Worm (Caenorhabditis elegans) whole organism, early embryonic: ENCODE results near the gene gro-1.

Experiments used
- B0310.2 ChIP-seq: sonication (generic microtip); optimal IDR thresholded peaks from 2 replicates; lab custom pipeline; 2016; ENCODE audit warnings: mild to moderate bottlenecking, missing genetic modification characterization, missing compliant biosample characterization
- F13C5.2 ChIP-seq: sonication (generic microtip); optimal IDR thresholded peaks from 2 replicates; lab custom pipeline; 2017; ENCODE audit warnings: mild to moderate bottlenecking, missing genetic modification characterization, inconsistent platforms, missing compliant biosample characterization
- aly-1 ChIP-seq: sonication (generic microtip); optimal IDR thresholded peaks from 2 replicates; lab custom pipeline; 2016; ENCODE audit warnings: missing genetic modification characterization, missing compliant biosample characterization
- ama-1 ChIP-seq: fragments of 150-350 bp; optimal IDR thresholded peaks from 2 replicates; lab custom pipeline; 2014
- ceh-13 ChIP-seq: fragments of 200-800 bp; sonication (Bioruptor generic); optimal IDR thresholded peaks from 2 replicates; lab custom pipeline; 2018; ENCODE audit warnings: mild to moderate bottlenecking, missing genetic modification characterization, missing compliant biosample characterization
- ceh-36 ChIP-seq: sonication (generic microtip); optimal IDR thresholded peaks from 2 replicates; lab custom pipeline; 2016; ENCODE audit warnings: missing genetic modification characterization, inconsistent platforms, missing compliant biosample characterization
- ets-7 ChIP-seq: sonication (generic microtip); optimal IDR thresholded peaks from 2 replicates; lab custom pipeline; 2016; ENCODE audit warnings: missing genotype, missing genetic modification characterization, missing compliant biosample characterization
- flt-1 ChIP-seq: fragments of 200-800 bp; sonication (Bioruptor generic); IDR thresholded peaks from 2 replicates; pipeline ENCODE4 v1.3.6; 2022; ENCODE audit warnings: missing genetic modification characterization, missing compliant biosample characterization
- hmbx-1 ChIP-seq: sonication (generic microtip); optimal IDR thresholded peaks from 2 replicates; lab custom pipeline; 2016; ENCODE audit warnings: mild to moderate bottlenecking, missing genetic modification characterization, missing compliant biosample characterization
- hmg-4 ChIP-seq: fragments of 200-800 bp; sonication (Bioruptor generic); optimal IDR thresholded peaks from 2 replicates; lab custom pipeline; 2018; ENCODE audit warnings: mild to moderate bottlenecking, missing genetic modification characterization, missing compliant biosample characterization
- hnd-1 ChIP-seq: sonication (generic microtip); optimal IDR thresholded peaks from 2 replicates; lab custom pipeline; 2016; ENCODE audit warnings: missing genetic modification characterization, missing compliant biosample characterization
- pes-1 ChIP-seq: fragments of 200-800 bp; sonication (Bioruptor generic); IDR thresholded peaks from 2 replicates; pipeline ENCODE4 v1.3.6; 2022; ENCODE audit warnings: missing genetic modification reagents, missing genetic modification characterization, missing compliant biosample characterization
- scrt-1 ChIP-seq: fragments of 200-800 bp; sonication (Bioruptor generic); IDR thresholded peaks from 2 replicates; pipeline ENCODE4 v1.3.6; 2022; ENCODE audit warnings: missing genetic modification characterization, missing compliant biosample characterization
- sea-1 ChIP-seq: fragments of 200-800 bp; sonication (Bioruptor generic); conservative IDR thresholded peaks from 2 replicates; pipeline ENCODE4 v1.3.6; 2022; ENCODE audit warnings: missing genetic modification characterization, missing compliant biosample characterization
- tbx-11 ChIP-seq: fragments of 200-800 bp; sonication (Bioruptor generic); IDR thresholded peaks from 2 replicates; pipeline ENCODE4 v1.3.6; 2022; ENCODE audit warnings: missing genetic modification characterization, missing compliant biosample characterization
- tbx-37 ChIP-seq: fragments of 200-800 bp; sonication (Bioruptor generic); conservative IDR thresholded peaks from 2 replicates; pipeline ENCODE4 v1.3.6; 2022; ENCODE audit warnings: missing genetic modification reagents, missing genetic modification characterization, missing compliant biosample characterization
- tra-4 ChIP-seq: sonication (generic microtip); optimal IDR thresholded peaks from 2 replicates; lab custom pipeline; 2017; ENCODE audit warnings: missing genetic modification characterization, missing compliant biosample characterization

Gene gro-1

ce11 chrIII:5294867-5295266, 30.0 kb downstream of the gro-1 start:
- TF ChIP-seq scrt-1 (GFP tag; lab: Robert Waterston, UW) (peak; percentile 94), tbx-11 (GFP tag; lab: Robert Waterston, UW) (peak; percentile 93), sea-1 (GFP tag; lab: Robert Waterston, UW) (peak; percentile 94), ets-7 (tag; lab: Kevin White, UChicago) (peak; percentile 75), hmbx-1 (tag; lab: Kevin White, UChicago) (peak; percentile 47), tbx-37 (GFP tag; lab: Robert Waterston, UW) (peak; percentile 93), ceh-36 (peak; percentile 90), ama-1 (no peak), F13C5.2 (tag; lab: Kevin White, UChicago) (peak; percentile 79), flt-1 (GFP tag; lab: Robert Waterston, UW) (peak; percentile 95), tra-4 (peak; percentile 80), aly-1 (peak; percentile 92), ceh-13 (peak; percentile 61), hmg-4 (GFP tag; lab: Kevin White, UChicago) (peak; percentile 97), pes-1 (GFP tag; lab: Robert Waterston, UW) (peak; percentile 95), hnd-1 (tag; lab: Kevin White, UChicago) (peak; percentile 78), B0310.2 (tag; lab: Kevin White, UChicago) (peak; percentile 90)

- TF ChIP-seq flt-1 (GFP tag; lab: Robert Waterston, UW) (no peak), ceh-36 (no peak), scrt-1 (GFP tag; lab: Robert Waterston, UW) (no peak), F13C5.2 (tag; lab: Kevin White, UChicago) (no peak), tbx-11 (GFP tag; lab: Robert Waterston, UW) (no peak), tbx-37 (GFP tag; lab: Robert Waterston, UW) (no peak), aly-1 (no peak), sea-1 (GFP tag; lab: Robert Waterston, UW) (no peak), pes-1 (GFP tag; lab: Robert Waterston, UW) (no peak), hmbx-1 (tag; lab: Kevin White, UChicago) (no peak), ceh-13 (no peak), hmg-4 (GFP tag; lab: Kevin White, UChicago) (no peak), ama-1 (no peak), hnd-1 (tag; lab: Kevin White, UChicago) (no peak), tra-4 (no peak)
These were observed 36.9 kb downstream of the gro-1 start, which contains the start of the genes T15B12.2 and F52C9.5 for ce11 chrIII:5301786-5302268. Gene T15B12.2 (minus strand): TSS chrIII:5301886. Gene F52C9.5 (plus strand): TSS chrIII:5302218.

ce11 chrIII:5304044-5304443, 39.1 kb downstream of the gro-1 start:
- TF ChIP-seq ceh-36, result no peak
- TF ChIP-seq sea-1 (GFP tag; lab: Robert Waterston, UW), result no peak
- TF ChIP-seq ceh-13, result no peak
- no peak for TF ChIP-seq ama-1
- TF ChIP-seq pes-1 (GFP tag; lab: Robert Waterston, UW), result no peak
- TF ChIP-seq tbx-11 (GFP tag; lab: Robert Waterston, UW), result no peak
- TF ChIP-seq F13C5.2 (tag; lab: Kevin White, UChicago), result no peak
- no peak for TF ChIP-seq aly-1
- TF ChIP-seq B0310.2 (tag; lab: Kevin White, UChicago), result no peak

- TF ChIP-seq B0310.2 (tag; lab: Kevin White, UChicago), result no peak
- peak; percentile 81 for TF ChIP-seq pes-1 (GFP tag; lab: Robert Waterston, UW)
- peak; percentile 44 for TF ChIP-seq hnd-1 (tag; lab: Kevin White, UChicago)
- TF ChIP-seq ceh-36, result peak; percentile 51
- TF ChIP-seq scrt-1 (GFP tag; lab: Robert Waterston, UW), result peak; percentile 68; the same call in 1 of the 2 replicates
- peak; percentile 9 for TF ChIP-seq ceh-13
- TF ChIP-seq tbx-37 (GFP tag; lab: Robert Waterston, UW), result peak; percentile 72
- TF ChIP-seq tra-4, result no peak
- no peak for TF ChIP-seq aly-1
- TF ChIP-seq ama-1, result no peak
- TF ChIP-seq sea-1 (GFP tag; lab: Robert Waterston, UW), result 0 out of 2 replicates have a peak, but pooled peaks have one; percentile 54
- no peak for TF ChIP-seq hmg-4 (GFP tag; lab: Kevin White, UChicago)
- TF ChIP-seq F13C5.2 (tag; lab: Kevin White, UChicago), result peak; percentile 8
These were observed 40.8 kb downstream of the gro-1 start for ce11 chrIII:5305725-5306124.

- TF ChIP-seq hnd-1 (tag; lab: Kevin White, UChicago) (no peak), ceh-36 (no peak), hmbx-1 (tag; lab: Kevin White, UChicago) (no peak), F13C5.2 (tag; lab: Kevin White, UChicago) (peak; percentile 15), ets-7 (tag; lab: Kevin White, UChicago) (peak; percentile 4), hmg-4 (GFP tag; lab: Kevin White, UChicago) (no peak), tra-4 (peak; percentile 9), aly-1 (no peak), tbx-37 (GFP tag; lab: Robert Waterston, UW) (peak; percentile 83), ama-1 (no peak), scrt-1 (GFP tag; lab: Robert Waterston, UW) (no peak), ceh-13 (no peak), pes-1 (GFP tag; lab: Robert Waterston, UW) (peak; percentile 63; the same call in 1 of the 2 replicates), flt-1 (GFP tag; lab: Robert Waterston, UW) (0 out of 2 replicates have a peak, but pooled peaks have one; percentile 37), B0310.2 (tag; lab: Kevin White, UChicago) (no peak), tbx-11 (GFP tag; lab: Robert Waterston, UW) (peak; percentile 22; the same call in 1 of the 2 replicates), sea-1 (GFP tag; lab: Robert Waterston, UW) (no peak)
These were observed 43.4 kb downstream of the gro-1 start, which contains the start of gene mog-3 for ce11 chrIII:5308278-5308677. Gene mog-3 (plus strand): TSS chrIII:5308596.

- no peak for TF ChIP-seq sea-1 (GFP tag; lab: Robert Waterston, UW)
These were observed 45.5 kb downstream of the gro-1 start for ce11 chrIII:5310403-5310802.

- TF ChIP-seq tbx-11 (GFP tag; lab: Robert Waterston, UW), result no peak
- TF ChIP-seq pes-1 (GFP tag; lab: Robert Waterston, UW), result no peak
- no peak for TF ChIP-seq hmg-4 (GFP tag; lab: Kevin White, UChicago)
- TF ChIP-seq F13C5.2 (tag; lab: Kevin White, UChicago), result no peak
- no peak for TF ChIP-seq tra-4
- no peak for TF ChIP-seq ama-1
- TF ChIP-seq ceh-13, result no peak
- TF ChIP-seq sea-1 (GFP tag; lab: Robert Waterston, UW), result no peak
- TF ChIP-seq ets-7 (tag; lab: Kevin White, UChicago), result no peak
- no peak for TF ChIP-seq flt-1 (GFP tag; lab: Robert Waterston, UW)
- no peak for TF ChIP-seq hnd-1 (tag; lab: Kevin White, UChicago)
- no peak for TF ChIP-seq scrt-1 (GFP tag; lab: Robert Waterston, UW)
- no peak for TF ChIP-seq B0310.2 (tag; lab: Kevin White, UChicago)
- TF ChIP-seq aly-1, result no peak
- no peak for TF ChIP-seq hmbx-1 (tag; lab: Kevin White, UChicago)
- TF ChIP-seq tbx-37 (GFP tag; lab: Robert Waterston, UW), result no peak
These were observed 46.0 kb downstream of the gro-1 start, which contains the start of gene pqe-1 for ce11 chrIII:5310940-5311339. Gene pqe-1 (plus strand): TSS chrIII:5311240.
